Worm (Caenorhabditis elegans): ENCODE results near the gene F25D1.8.

DNA sequence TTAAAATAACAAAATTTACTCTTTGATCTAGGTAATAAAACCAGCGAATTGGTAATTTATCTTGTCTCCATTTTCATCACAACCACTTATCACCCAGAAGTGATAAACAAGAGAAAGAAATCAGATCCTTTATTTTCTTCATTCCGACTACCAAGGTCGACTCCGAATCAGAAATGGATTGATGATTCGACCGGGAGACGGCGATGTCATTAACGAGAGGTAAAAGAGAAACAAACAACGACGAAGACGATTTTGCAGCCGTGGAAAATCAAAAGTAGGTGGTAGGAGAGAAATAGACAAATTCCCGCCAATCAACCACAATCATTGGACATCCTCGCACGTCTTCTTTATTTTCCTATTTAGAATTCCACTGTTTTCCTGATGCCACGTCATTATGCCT is 17.9 kb downstream of the F25D1.8 start:
- TF ChIP-seq jun-1 (tag; optimal IDR thresholded peaks at IDR 0.05) (no peak), mxl-3 (GFP tag; optimal IDR thresholded peaks at IDR 0.05) (no peak), nhr-111 (GFP tag; optimal IDR thresholded peaks at IDR 0.05) (no peak), lin-15B (tag; optimal IDR thresholded peaks at IDR 0.05) (no peak), nhr-237 (tag; optimal IDR thresholded peaks at IDR 0.05) (no peak), ama-1 (optimal IDR thresholded peaks at IDR 0.05) (no peak), dpl-1 (GFP tag; optimal IDR thresholded peaks at IDR 0.05) (no peak), nhr-76 (tag; optimal IDR thresholded peaks at IDR 0.05) (no peak), lin-13 (GFP tag; optimal IDR thresholded peaks at IDR 0.05) (no peak), hmg-1.1 (GFP tag; IDR thresholded peaks at IDR 0.05) (no peak), nhr-42 (GFP tag; IDR thresholded peaks at IDR 0.05) (no peak), snpc-4 (tag; optimal IDR thresholded peaks at IDR 0.05) (no peak), zag-1 (tag; optimal IDR thresholded peaks at IDR 0.05) (no peak), unc-39 (tag; optimal IDR thresholded peaks at IDR 0.05) (no peak)

Measured in whole organism, L4 larva.